Fruit fly (Drosophila melanogaster) whole organism, embryonic: ENCODE data around the gene CG31551.
A peak's percentile ranks its signal among the peaks of the same experiment; 100 is the strongest.

ENCODE experiments used
- BEAF-32 ChIP-seq: fragments of 200-800 bp; sonication (Bioruptor generic); optimal IDR thresholded peaks from 3 replicates; lab custom pipeline; 2017; ENCODE audit warnings: missing biosample characterization, missing genetic modification characterization, mild to moderate bottlenecking, moderate library complexity, missing genetic modification reagents
- C15 ChIP-seq: fragments of 200-800 bp; sonication (Bioruptor generic); IDR thresholded peaks from 3 replicates; pipeline ENCODE4 v1.3.6; 2022; ENCODE audit warnings: missing biosample characterization, missing genetic modification characterization
- CG11695 ChIP-seq: fragments of 200-800 bp; sonication (Bioruptor generic); IDR thresholded peaks from 3 replicates; pipeline ENCODE4 v1.3.6; 2022; ENCODE audit warnings: missing biosample characterization, missing genetic modification characterization
- CG12219 ChIP-seq: fragments of 200-800 bp; sonication (Bioruptor generic); optimal IDR thresholded peaks from 3 replicates; lab custom pipeline; 2018; ENCODE audit warnings: missing biosample characterization, mild to moderate bottlenecking, missing genetic modification characterization
- CG12769 ChIP-seq: fragments of 200-800 bp; sonication (Bioruptor generic); optimal IDR thresholded peaks from 2 replicates; lab custom pipeline; 2019; ENCODE audit warnings: missing biosample characterization, mild to moderate bottlenecking, missing genetic modification characterization, moderate library complexity
- CG13624 ChIP-seq: fragments of 200-800 bp; sonication (Bioruptor generic); optimal IDR thresholded peaks from 2 replicates; lab custom pipeline; 2016; ENCODE audit warnings: missing biosample characterization, missing genetic modification characterization
- CG17361 ChIP-seq: fragments of 200-800 bp; sonication (Bioruptor generic); IDR thresholded peaks from 3 replicates; pipeline ENCODE4 v1.3.6; 2022; ENCODE audit warnings: missing biosample characterization, missing genetic modification characterization
- CG1792 ChIP-seq: fragments of 200-800 bp; sonication (Bioruptor generic); optimal IDR thresholded peaks from 2 replicates; lab custom pipeline; 2016; ENCODE audit warnings: missing biosample characterization, missing genetic modification characterization
- CG18011 ChIP-seq: fragments of 200-800 bp; sonication (Bioruptor generic); optimal IDR thresholded peaks from 2 replicates; lab custom pipeline; 2017; ENCODE audit warnings: missing biosample characterization, missing genetic modification characterization, mild to moderate bottlenecking, moderate library complexity, missing genotype
- CG18599 ChIP-seq: fragments of 200-800 bp; sonication (Bioruptor generic); optimal IDR thresholded peaks from 3 replicates; lab custom pipeline; 2017; ENCODE audit warnings: missing biosample characterization, missing genetic modification characterization, mild to moderate bottlenecking, moderate library complexity, missing genetic modification reagents
- CG18619 ChIP-seq: fragments of 200-800 bp; sonication (Bioruptor generic); optimal IDR thresholded peaks from 3 replicates; lab custom pipeline; 2017; ENCODE audit warnings: missing biosample characterization, mild to moderate bottlenecking, missing genetic modification characterization
- CG18764 ChIP-seq: fragments of 200-800 bp; sonication (Bioruptor generic); optimal IDR thresholded peaks from 3 replicates; lab custom pipeline; 2016; ENCODE audit warnings: missing biosample characterization, missing genetic modification characterization
- CG31365 ChIP-seq: fragments of 200-800 bp; sonication (Bioruptor generic); optimal IDR thresholded peaks from 2 replicates; lab custom pipeline; 2018; ENCODE audit warnings: missing biosample characterization, mild to moderate bottlenecking, missing genetic modification characterization
- CG32532 ChIP-seq: fragments of 200-800 bp; sonication (Bioruptor generic); IDR thresholded peaks from 2 replicates; pipeline ENCODE4 v1.3.6; 2022; ENCODE audit warnings: missing biosample characterization, missing genetic modification characterization
- CG34224 ChIP-seq: fragments of 200-800 bp; sonication (Bioruptor generic); IDR thresholded peaks from 3 replicates; pipeline ENCODE4 v1.3.6; 2022; ENCODE audit warnings: missing biosample characterization, missing genetic modification characterization; ENCODE audit not compliant: partially characterized antibody
- CG3847 ChIP-seq: fragments of 200-800 bp; sonication (Bioruptor generic); IDR thresholded peaks from 2 replicates; pipeline ENCODE4 v1.3.6; 2022; ENCODE audit warnings: missing biosample characterization, missing genetic modification characterization
- CG43689 ChIP-seq: fragments of 200-800 bp; sonication (Bioruptor generic); IDR thresholded peaks from 2 replicates; pipeline ENCODE4 v1.3.6; 2022; ENCODE audit warnings: missing biosample characterization, missing genetic modification characterization
- CG7928 ChIP-seq: fragments of 200-800 bp; sonication (Bioruptor generic); optimal IDR thresholded peaks from 2 replicates; lab custom pipeline; 2017; ENCODE audit warnings: missing biosample characterization, mild to moderate bottlenecking, missing genetic modification characterization
- CG7963 ChIP-seq: fragments of 200-800 bp; sonication (Bioruptor generic); IDR thresholded peaks from 3 replicates; pipeline ENCODE4 v1.3.6; 2022; ENCODE audit warnings: missing biosample characterization, missing genetic modification characterization; ENCODE audit not compliant: partially characterized antibody
- Chrac-16 ChIP-seq: fragments of 200-800 bp; sonication (Bioruptor generic); optimal IDR thresholded peaks from 3 replicates; lab custom pipeline; 2016; ENCODE audit warnings: missing biosample characterization, missing genetic modification characterization
- Dad ChIP-seq: fragments of 200-800 bp; sonication (Bioruptor generic); optimal IDR thresholded peaks from 3 replicates; lab custom pipeline; 2016; ENCODE audit warnings: missing biosample characterization, missing genetic modification characterization
- Dbx ChIP-seq: fragments of 200-800 bp; sonication (Bioruptor generic); IDR thresholded peaks from 3 replicates; pipeline ENCODE4 v1.3.6; 2022; ENCODE audit warnings: missing biosample characterization, missing genetic modification characterization
- Ets65A ChIP-seq: fragments of 200-800 bp; sonication (Bioruptor generic); peaks from one replicate; lab custom pipeline; 2016; ENCODE audit warnings: missing biosample characterization, missing genetic modification characterization
- MBD-R2 ChIP-seq: fragments of 200-800 bp; sonication (Bioruptor generic); IDR thresholded peaks from 2 replicates; pipeline ENCODE4 v1.3.6; 2022; ENCODE audit warnings: missing biosample characterization, missing genetic modification characterization
- MTF-1 ChIP-seq: fragments of 200-800 bp; sonication (Bioruptor generic); optimal IDR thresholded peaks from 2 replicates; lab custom pipeline; 2018; ENCODE audit warnings: missing biosample characterization, mild to moderate bottlenecking, missing genetic modification characterization, borderline replicate concordance
- Myb ChIP-seq: fragments of 200-800 bp; sonication (Bioruptor generic); optimal IDR thresholded peaks from 2 replicates; lab custom pipeline; 2016; ENCODE audit warnings: missing biosample characterization, missing genetic modification characterization
- Opbp ChIP-seq: fragments of 200-800 bp; sonication (Bioruptor generic); IDR thresholded peaks from 3 replicates; pipeline ENCODE4 v1.3.6; 2022; ENCODE audit warnings: missing biosample characterization, missing genetic modification characterization; ENCODE audit not compliant: partially characterized antibody
- Rx ChIP-seq: fragments of 200-800 bp; sonication (Bioruptor generic); IDR thresholded peaks from 2 replicates; pipeline ENCODE4 v1.3.6; 2022; ENCODE audit warnings: missing biosample characterization, missing genetic modification characterization
- Sry-δ ChIP-seq: fragments of 200-800 bp; sonication (Bioruptor generic); optimal IDR thresholded peaks from 2 replicates; lab custom pipeline; 2016; ENCODE audit warnings: missing biosample characterization, missing genetic modification characterization
- bowl ChIP-seq: fragments of 200-800 bp; sonication (Bioruptor generic); IDR thresholded peaks from 2 replicates; pipeline ENCODE4 v1.3.6; 2022; ENCODE audit warnings: missing biosample characterization, missing genetic modification characterization
- cato ChIP-seq: fragments of 200-800 bp; sonication (Bioruptor generic); optimal IDR thresholded peaks from 2 replicates; lab custom pipeline; 2016; ENCODE audit warnings: missing biosample characterization, missing genetic modification characterization, borderline replicate concordance
- chinmo ChIP-seq: fragments of 200-800 bp; sonication (Bioruptor generic); IDR thresholded peaks from 4 replicates; pipeline ENCODE4 v1.3.6; 2022; ENCODE audit warnings: missing biosample characterization, missing genetic modification characterization; ENCODE audit not compliant: partially characterized antibody
- dimm ChIP-seq: fragments of 200-800 bp; sonication (Bioruptor generic); IDR thresholded peaks from 2 replicates; pipeline ENCODE4 v1.3.6; 2022; ENCODE audit warnings: missing biosample characterization, missing genetic modification characterization
- dpn ChIP-seq, 2 experiments: fragments of 200-800 bp; sonication (Bioruptor generic); optimal IDR thresholded peaks; 3 replicates each; lab custom pipeline; 2016; ENCODE audit warnings: missing biosample characterization in 2 of 2, missing genetic modification characterization in 2 of 2
- gro ChIP-seq: fragments of 200-800 bp; sonication (Bioruptor generic); optimal IDR thresholded peaks from 2 replicates; lab custom pipeline; 2016; ENCODE audit warnings: missing biosample characterization, missing genetic modification characterization
- inv ChIP-seq: fragments of 200-800 bp; sonication (Bioruptor generic); IDR thresholded peaks from 2 replicates; pipeline ENCODE4 v1.3.6; 2022; ENCODE audit warnings: missing biosample characterization, missing genetic modification characterization; ENCODE audit not compliant: partially characterized antibody
- mam ChIP-seq: fragments of 200-800 bp; sonication (Bioruptor generic); optimal IDR thresholded peaks from 3 replicates; lab custom pipeline; 2016; ENCODE audit warnings: missing biosample characterization, missing genetic modification characterization
- nerfin-2 ChIP-seq: fragments of 200-800 bp; sonication (Bioruptor generic); IDR thresholded peaks from 2 replicates; pipeline ENCODE4 v1.3.6; 2022; ENCODE audit warnings: missing biosample characterization, missing genetic modification characterization; ENCODE audit not compliant: partially characterized antibody
- odd ChIP-seq: fragments of 200-800 bp; sonication (Bioruptor generic); optimal IDR thresholded peaks from 2 replicates; lab custom pipeline; 2017; ENCODE audit warnings: missing biosample characterization, mild to moderate bottlenecking, missing genetic modification characterization
- pfk ChIP-seq: fragments of 200-800 bp; sonication (Bioruptor generic); optimal IDR thresholded peaks from 2 replicates; lab custom pipeline; 2018; ENCODE audit warnings: missing biosample characterization, mild to moderate bottlenecking, missing genetic modification characterization, moderate library complexity
- phol ChIP-seq: fragments of 200-800 bp; sonication (Bioruptor generic); optimal IDR thresholded peaks from 3 replicates; lab custom pipeline; 2018; ENCODE audit warnings: missing biosample characterization, mild to moderate bottlenecking, missing genetic modification characterization, moderate library complexity
- pzg ChIP-seq: fragments of 200-800 bp; sonication (Bioruptor generic); optimal IDR thresholded peaks from 3 replicates; lab custom pipeline; 2018; ENCODE audit warnings: missing biosample characterization, mild to moderate bottlenecking, missing genetic modification characterization, moderate library complexity
- slbo ChIP-seq: fragments of 200-800 bp; sonication (Bioruptor generic); IDR thresholded peaks from 2 replicates; pipeline ENCODE4 v1.3.6; 2022; ENCODE audit warnings: missing biosample characterization, missing genetic modification characterization
- sna ChIP-seq: fragments of 200-800 bp; sonication (Bioruptor generic); IDR thresholded peaks from 2 replicates; pipeline ENCODE4 v1.3.6; 2022; ENCODE audit warnings: missing biosample characterization, missing genetic modification characterization; ENCODE audit not compliant: partially characterized antibody
- sr ChIP-seq: fragments of 200-800 bp; sonication (Bioruptor generic); IDR thresholded peaks from 3 replicates; pipeline ENCODE4 v1.3.6; 2022; ENCODE audit warnings: missing biosample characterization, missing genetic modification characterization
- ssp ChIP-seq: fragments of 200-800 bp; sonication (Bioruptor generic); IDR thresholded peaks from 2 replicates; pipeline ENCODE4 v1.3.6; 2022; ENCODE audit warnings: missing biosample characterization, missing genetic modification characterization
- tna ChIP-seq: fragments of 200-800 bp; sonication (Bioruptor generic); IDR thresholded peaks from 2 replicates; pipeline ENCODE4 v1.3.6; 2022; ENCODE audit warnings: missing biosample characterization, missing genetic modification characterization; ENCODE audit not compliant: partially characterized antibody
- unc-4 ChIP-seq: fragments of 200-800 bp; sonication (Bioruptor generic); IDR thresholded peaks from 2 replicates; pipeline ENCODE4 v1.3.6; 2022; ENCODE audit warnings: missing biosample characterization, missing genetic modification characterization; ENCODE audit not compliant: partially characterized antibody
- vnd ChIP-seq: fragments of 200-800 bp; sonication (Bioruptor generic); IDR thresholded peaks from 3 replicates; pipeline ENCODE4 v1.3.6; 2022; ENCODE audit warnings: missing biosample characterization, missing genetic modification characterization; ENCODE audit not compliant: partially characterized antibody
- vvl ChIP-seq: fragments of 200-800 bp; sonication (Bioruptor generic); IDR thresholded peaks from 2 replicates; pipeline ENCODE4 v1.3.6; 2022; ENCODE audit warnings: missing biosample characterization, missing genetic modification characterization

CG31551 gene

dm6 chr3R:5659829-5660197, 32.2 kb downstream of the CG31551 start, which contains the start of gene CG2182 (continued):
- TF ChIP-seq pzg (GFP tag; lab: Kevin White, UChicago) (peak; percentile 39), CG12219 (GFP tag; lab: Kevin White, UChicago) (no peak), CG1792 (GFP tag; lab: Kevin White, UChicago) (peak; percentile 8), unc-4 (peak; percentile 9), cato (GFP tag; lab: Kevin White, UChicago) (no peak), CG43689 (no peak), phol (tag; lab: Kevin White, UChicago) (peak; percentile 90), slbo (GFP tag; lab: Robert Waterston, UW) (peak; percentile 23), dpn (GFP tag; optimal IDR thresholded peaks at IDR 0.05; lab: Kevin White, UChicago) (peak in 1 of 2 experiments; percentile 1), vnd (GFP tag; lab: Robert Waterston, UW) (peak; percentile 42), bowl (no peak), MBD-R2 (GFP tag; lab: Robert Waterston, UW) (0 out of 2 replicates have a peak, but pooled peaks have one; percentile 10), sna (GFP tag; lab: Robert Waterston, UW) (peak; percentile 12; the same call in 1 of the 2 replicates), CG11695 (GFP tag; lab: Robert Waterston, UW) (no peak), CG13624 (GFP tag; lab: Kevin White, UChicago) (peak; percentile 2), mam (GFP tag; lab: Kevin White, UChicago) (peak; percentile 11), inv (GFP tag; lab: Robert Waterston, UW) (peak; percentile 62), CG18599 (GFP tag; lab: Kevin White, UChicago) (peak; percentile 18), BEAF-32 (GFP tag; lab: Kevin White, UChicago) (no peak), gro (GFP tag; lab: Kevin White, UChicago) (no peak), Myb (GFP tag; lab: Kevin White, UChicago) (peak; percentile 28), nerfin-2 (GFP tag; lab: Robert Waterston, UW) (peak; percentile 7), CG12769 (no peak), CG18011 (GFP tag; lab: Kevin White, UChicago) (no peak), vvl (GFP tag; lab: Robert Waterston, UW) (no peak), MTF-1 (GFP tag; lab: Kevin White, UChicago) (no peak), ssp (GFP tag; lab: Robert Waterston, UW) (no peak), CG18764 (GFP tag; lab: Kevin White, UChicago) (peak; percentile 25), CG18619 (GFP tag; lab: Kevin White, UChicago) (no peak), Chrac-16 (GFP tag; lab: Kevin White, UChicago) (no peak), Rx (GFP tag; lab: Robert Waterston, UW) (no peak), odd (no peak), Dbx (GFP tag; lab: Robert Waterston, UW) (no peak), Sry-δ (GFP tag; lab: Kevin White, UChicago) (peak; percentile 53), CG32532 (GFP tag; lab: Robert Waterston, UW) (no peak), CG31365 (tag; lab: Kevin White, UChicago) (no peak), CG34224 (peak; percentile 9), C15 (GFP tag; lab: Robert Waterston, UW) (no peak), sr (GFP tag; lab: Robert Waterston, UW) (no peak), dimm (GFP tag; lab: Robert Waterston, UW) (no peak), pfk (GFP tag; lab: Kevin White, UChicago) (no peak), CG3847 (no peak), CG7963 (GFP tag; lab: Robert Waterston, UW) (peak; percentile 65; the same call in 2 of the 3 replicates), CG17361 (GFP tag; lab: Robert Waterston, UW) (no peak), Ets65A (no peak), Dad (peak; percentile 0), Opbp (peak; percentile 92), chinmo (peak; percentile 6; the same call in 1 of the 4 replicates), CG7928 (GFP tag; lab: Kevin White, UChicago) (no peak), tna (peak; percentile 10)
